Fruit fly (Drosophila melanogaster): ENCODE data around the gene CG14435.

Gene CG14435

dm6 chrX:6803880-6804484, 39.7 kb downstream of the CG14435 start:
- TF ChIP-seq slbo (GFP tag; IDR thresholded peaks at IDR 0.05) (no peak), lbe (GFP tag; optimal IDR thresholded peaks at IDR 0.05) (no peak), kni (GFP tag; optimal IDR thresholded peaks at IDR 0.05) (peak; percentile 1), CG34422 (GFP tag; IDR thresholded peaks at IDR 0.05) (peak; percentile 9; the same call in 1 of the 3 replicates), CG32532 (GFP tag; IDR thresholded peaks at IDR 0.05) (no peak), Ets65A (GFP tag) (peak; percentile 70), pros (GFP tag; optimal IDR thresholded peaks at IDR 0.05) (peak; percentile 48), crol (GFP tag; IDR thresholded peaks at IDR 0.05) (peak; percentile 41; the same call in 1 of the 2 replicates), CG6813 (GFP tag; optimal IDR thresholded peaks at IDR 0.05) (no peak), tap (tag; optimal IDR thresholded peaks at IDR 0.05) (no peak), CG17385 (GFP tag; optimal IDR thresholded peaks at IDR 0.05) (peak; percentile 89), Six4 (GFP tag; optimal IDR thresholded peaks at IDR 0.05) (no peak), seq (GFP tag; IDR thresholded peaks at IDR 0.05) (no peak), zfh2 (GFP tag; optimal IDR thresholded peaks at IDR 0.05) (no peak), Drgx (GFP tag; IDR thresholded peaks at IDR 0.05) (peak; percentile 15; the same call in 1 of the 2 replicates), chif (GFP tag; optimal IDR thresholded peaks at IDR 0.05) (no peak), kah (GFP tag; optimal IDR thresholded peaks at IDR 0.05) (peak; percentile 0), Med (GFP tag) (no peak), nom (GFP tag; optimal IDR thresholded peaks at IDR 0.05) (peak; percentile 47), CG4360 (GFP tag; IDR thresholded peaks at IDR 0.05) (peak; percentile 73), CG14441 (GFP tag; IDR thresholded peaks at IDR 0.05) (no peak)

dm6 chrX:6803312-6803794, 40.4 kb downstream of the CG14435 start, which contains the start of the genes C3G and pod1:
C3G (minus strand) TSS chrX:6803593.
pod1 (plus strand) TSS chrX:6803684.
- TF ChIP-seq Meics (GFP tag; optimal IDR thresholded peaks at IDR 0.05) (peak; percentile 77), lilli (GFP tag; optimal IDR thresholded peaks at IDR 0.05) (peak; percentile 54), Abd-B (GFP tag; optimal IDR thresholded peaks at IDR 0.05) (no peak), CG5953 (GFP tag; IDR thresholded peaks at IDR 0.05) (no peak), CG9876 (GFP tag; optimal IDR thresholded peaks at IDR 0.05) (no peak), CG14014 (GFP tag; IDR thresholded peaks at IDR 0.05) (no peak), h (optimal IDR thresholded peaks at IDR 0.05) (no peak), Hand (GFP tag; optimal IDR thresholded peaks at IDR 0.05) (peak; percentile 14), mld (GFP tag; IDR thresholded peaks at IDR 0.05; ENCODE audit: partially characterized antibody) (peak; percentile 97), Adf1 (GFP tag; IDR thresholded peaks at IDR 0.05) (no peak), disco-r (GFP tag; optimal IDR thresholded peaks at IDR 0.05) (no peak), CG7786 (GFP tag; optimal IDR thresholded peaks at IDR 0.05) (peak; percentile 39), wek (GFP tag; optimal IDR thresholded peaks at IDR 0.05) (no peak), CG18476 (GFP tag; optimal IDR thresholded peaks at IDR 0.05) (no peak), NfI (GFP tag; optimal IDR thresholded peaks at IDR 0.05) (no peak), BtbVII (GFP tag; optimal IDR thresholded peaks at IDR 0.05) (no peak), CG2678 (tag; optimal IDR thresholded peaks at IDR 0.05) (peak; percentile 18), prd (optimal IDR thresholded peaks at IDR 0.05) (no peak), prd (GFP tag; IDR thresholded peaks at IDR 0.05) (no peak), CG7271 (tag; optimal IDR thresholded peaks at IDR 0.05) (no peak), chn (GFP tag; optimal IDR thresholded peaks at IDR 0.05) (peak; percentile 8), trem (tag; optimal IDR thresholded peaks at IDR 0.05) (peak; percentile 70), CG7839 (tag; optimal IDR thresholded peaks at IDR 0.05) (no peak), crol (GFP tag; IDR thresholded peaks at IDR 0.05) (no peak), gfzf (GFP tag; optimal IDR thresholded peaks at IDR 0.05) (peak; percentile 88), Med (GFP tag) (peak; percentile 90), CG11247 (GFP tag; IDR thresholded peaks at IDR 0.05) (0 out of 2 replicates have a peak, but pooled peaks have one; percentile 8), CG32772 (GFP tag; IDR thresholded peaks at IDR 0.05) (peak; percentile 43; the same call in 1 of the 2 replicates), ara (GFP tag; IDR thresholded peaks at IDR 0.05) (no peak), CG17612 (GFP tag; IDR thresholded peaks at IDR 0.05) (no peak), org-1 (GFP tag; optimal IDR thresholded peaks at IDR 0.05) (no peak), CG10979 (tag; optimal IDR thresholded peaks at IDR 0.05) (no peak)

All from whole organism, embryonic.